Worm (Caenorhabditis elegans) whole organism, midembryonic: ENCODE data around the gene nspe-5.

ENCODE experiments used
- ref-1 ChIP-seq: fragments of 200-800 bp; sonication (Bioruptor generic); conservative IDR thresholded peaks from 2 replicates; pipeline ENCODE4 v1.3.6; 2022; ENCODE audit warnings: missing genetic modification reagents, missing genetic modification characterization, missing compliant biosample characterization
- tab-1 ChIP-seq: fragments of 200-800 bp; sonication (Bioruptor generic); IDR thresholded peaks from 2 replicates; pipeline ENCODE4 v1.3.6; 2022; ENCODE audit warnings: missing genetic modification characterization, missing compliant biosample characterization

ce11 chrII:12677975-12678866 is 49.6 kb downstream of the nspe-5 start:
- no peak for TF ChIP-seq ref-1
- TF ChIP-seq tab-1 (GFP tag; lab: Robert Waterston, UW) = peak; percentile 74
